Fruit fly (Drosophila melanogaster): Measurements from ENCODE around the gene acs.

DNA sequence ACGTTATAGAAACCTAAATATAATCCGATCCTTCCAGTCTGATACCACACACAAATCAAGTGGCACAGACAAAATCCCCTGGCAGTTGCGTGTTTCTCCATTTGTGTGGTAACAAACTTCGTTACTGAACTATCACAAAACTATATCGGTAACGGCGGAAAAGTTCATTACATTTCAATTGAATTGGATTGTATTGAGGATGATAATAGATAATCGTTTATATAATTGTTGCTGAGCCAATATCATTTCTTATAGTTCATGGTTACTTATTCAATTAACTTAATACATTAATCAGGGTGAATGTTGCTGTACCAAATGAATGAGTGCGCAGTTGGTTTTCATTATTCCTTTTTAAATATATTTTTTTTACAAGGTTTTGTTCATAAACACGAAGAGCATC, 51.9 kb downstream of the acs start, which contains the start of gene Grl62b:
- TF ChIP-seq EcR (GFP tag; optimal IDR thresholded peaks at IDR 0.05) (no peak), usp (GFP tag; optimal IDR thresholded peaks at IDR 0.05) (no peak), pan (optimal IDR thresholded peaks at IDR 0.05) (no peak)

Measured in whole organism.